Worm (Caenorhabditis elegans) whole organism, young adult: ENCODE results near the gene wrb-1.
A peak's percentile ranks its signal among the peaks of the same experiment; 100 is the strongest.

Source experiments
- B0019.2 ChIP-seq: fragments of 200-800 bp; sonication (Bioruptor generic); conservative IDR thresholded peaks from 2 replicates; pipeline ENCODE4 v1.3.6; 2022; ENCODE audit warnings: missing genetic modification reagents, missing genetic modification characterization, missing compliant biosample characterization
- B0261.1 ChIP-seq: sonication (generic microtip); optimal IDR thresholded peaks from 2 replicates; lab custom pipeline; 2016; ENCODE audit warnings: mild to moderate bottlenecking, missing genetic modification characterization, moderate library complexity, missing compliant biosample characterization
- B0336.3 ChIP-seq: fragments of 200-800 bp; sonication (Bioruptor generic); IDR thresholded peaks from 2 replicates; pipeline ENCODE4 v1.3.6; 2022; ENCODE audit warnings: missing genetic modification characterization, missing compliant biosample characterization
- F10E7.11 ChIP-seq: sonication (generic microtip); optimal IDR thresholded peaks from 2 replicates; lab custom pipeline; 2017; ENCODE audit warnings: mild to moderate bottlenecking, missing genetic modification characterization, moderate library complexity, missing compliant biosample characterization
- F23B12.7 ChIP-seq: sonication (generic microtip); optimal IDR thresholded peaks from 2 replicates; lab custom pipeline; 2017; ENCODE audit warnings: missing genetic modification characterization, mild to moderate bottlenecking, missing compliant biosample characterization, antibody characterized with exemption, moderate library complexity; ENCODE audit not compliant: insufficient read depth
- F57A8.1 ChIP-seq: fragments of 200-800 bp; sonication (Bioruptor generic); optimal IDR thresholded peaks from 2 replicates; lab custom pipeline; 2018; ENCODE audit warnings: mild to moderate bottlenecking, missing genetic modification characterization, moderate library complexity, missing compliant biosample characterization
- F57C9.4 ChIP-seq: sonication (generic microtip); optimal IDR thresholded peaks from 2 replicates; lab custom pipeline; 2017; ENCODE audit warnings: mild to moderate bottlenecking, missing genetic modification characterization, missing compliant biosample characterization
- T26A5.8 ChIP-seq: sonication (generic microtip); optimal IDR thresholded peaks from 2 replicates; lab custom pipeline; 2016; ENCODE audit warnings: missing genetic modification characterization, missing compliant biosample characterization
- Y53G8AR.9 ChIP-seq: fragments of 200-800 bp; sonication (Bioruptor generic); conservative IDR thresholded peaks from 2 replicates; pipeline ENCODE4 v1.3.6; 2022; ENCODE audit warnings: missing genetic modification reagents, missing genetic modification characterization, missing compliant biosample characterization
- Y56A3A.18 ChIP-seq: fragments of 200-800 bp; sonication (Bioruptor generic); IDR thresholded peaks from 2 replicates; pipeline ENCODE4 v1.3.6; 2022; ENCODE audit warnings: missing genetic modification reagents, missing genetic modification characterization, missing compliant biosample characterization
- Y67H2A.10 ChIP-seq: fragments of 200-800 bp; sonication (Bioruptor generic); conservative IDR thresholded peaks from 2 replicates; pipeline ENCODE4 v1.3.6; 2022; ENCODE audit warnings: missing genetic modification reagents, missing genetic modification characterization, missing compliant biosample characterization
- Y79H2A.3 ChIP-seq: fragments of 200-800 bp; sonication (Bioruptor generic); conservative IDR thresholded peaks from 2 replicates; pipeline ENCODE4 v1.3.6; 2022; ENCODE audit warnings: missing genetic modification reagents, missing genetic modification characterization, missing compliant biosample characterization
- akir-1 ChIP-seq: fragments of 200-800 bp; sonication (Bioruptor generic); optimal IDR thresholded peaks from 2 replicates; lab custom pipeline; 2018; ENCODE audit warnings: mild to moderate bottlenecking, missing genetic modification characterization, moderate library complexity, missing compliant biosample characterization
- aptf-2 ChIP-seq: fragments of 200-800 bp; sonication (Bioruptor generic); conservative IDR thresholded peaks from 2 replicates; pipeline ENCODE4 v1.3.6; 2022; ENCODE audit warnings: missing genetic modification reagents, missing genetic modification characterization, missing compliant biosample characterization
- attf-5 ChIP-seq: fragments of 200-800 bp; sonication (Bioruptor generic); optimal IDR thresholded peaks from 2 replicates; lab custom pipeline; 2018; ENCODE audit warnings: mild to moderate bottlenecking, missing genetic modification characterization, missing compliant biosample characterization
- bed-1 ChIP-seq: fragments of 200-800 bp; sonication (Bioruptor generic); IDR thresholded peaks from 2 replicates; pipeline ENCODE4 v1.3.6; 2022; ENCODE audit warnings: missing genetic modification reagents, missing genetic modification characterization, missing compliant biosample characterization
- ccch-3 ChIP-seq: fragments of 200-800 bp; sonication (Bioruptor generic); optimal IDR thresholded peaks from 2 replicates; lab custom pipeline; 2018; ENCODE audit warnings: mild to moderate bottlenecking, missing genetic modification characterization, missing compliant biosample characterization
- ceh-27 ChIP-seq: fragments of 200-800 bp; sonication (Bioruptor generic); optimal IDR thresholded peaks from 2 replicates; lab custom pipeline; 2018; ENCODE audit warnings: mild to moderate bottlenecking, missing genetic modification characterization, moderate library complexity, missing compliant biosample characterization
- ceh-79 ChIP-seq: sonication (generic microtip); optimal IDR thresholded peaks from 2 replicates; lab custom pipeline; 2017; ENCODE audit warnings: mild to moderate bottlenecking, missing genetic modification characterization, missing compliant biosample characterization
- egl-44 ChIP-seq: fragments of 200-800 bp; sonication (Bioruptor generic); IDR thresholded peaks from 2 replicates; pipeline ENCODE4 v1.3.6; 2022; ENCODE audit warnings: missing genetic modification reagents, missing genetic modification characterization, missing compliant biosample characterization
- ekl-4 ChIP-seq: fragments of 200-800 bp; sonication (Bioruptor generic); IDR thresholded peaks from 2 replicates; pipeline ENCODE4 v1.3.6; 2022; ENCODE audit warnings: missing genetic modification reagents, missing genetic modification characterization, missing compliant biosample characterization
- fkh-3 ChIP-seq: sonication (generic microtip); optimal IDR thresholded peaks from 2 replicates; lab custom pipeline; 2016; ENCODE audit warnings: mild to moderate bottlenecking, missing genetic modification characterization, missing compliant biosample characterization
- him-1 ChIP-seq: sonication (generic microtip); optimal IDR thresholded peaks from 2 replicates; lab custom pipeline; 2016; ENCODE audit warnings: missing genotype, missing genetic modification reagents, missing genetic modification characterization, missing compliant biosample characterization
- hlh-12 ChIP-seq: sonication (generic microtip); optimal IDR thresholded peaks from 2 replicates; lab custom pipeline; 2016; ENCODE audit warnings: missing genetic modification characterization, missing compliant biosample characterization
- hmg-1.2 ChIP-seq: fragments of 200-800 bp; sonication (Bioruptor generic); IDR thresholded peaks from 2 replicates; pipeline ENCODE4 v1.3.6; 2022; ENCODE audit warnings: missing genetic modification reagents, missing genetic modification characterization, missing compliant biosample characterization
- hmg-20 ChIP-seq: fragments of 200-800 bp; sonication (Bioruptor generic); IDR thresholded peaks from 2 replicates; pipeline ENCODE4 v1.3.6; 2022; ENCODE audit warnings: missing genetic modification reagents, missing genetic modification characterization, missing compliant biosample characterization
- hrde-1 ChIP-seq: sonication (generic microtip); optimal IDR thresholded peaks from 2 replicates; lab custom pipeline; 2016; ENCODE audit warnings: missing genetic modification characterization, mild to moderate bottlenecking, missing compliant biosample characterization, moderate library complexity, missing genotype, missing genetic modification reagents, borderline replicate concordance
- lin-35 ChIP-seq, 3 experiments: fragments of 150-350 bp in 2 of 3; sonication (generic microtip) in 1 of 3; optimal IDR thresholded peaks; 2 replicates each; lab custom pipeline; 2014 to 2018; ENCODE audit warnings: missing biosample characterization in 3 of 3, missing genetic modification characterization in 3 of 3, missing genetic modification reagents in 3 of 3
- lin-54 ChIP-seq: fragments of 200-800 bp; sonication (Bioruptor generic); optimal IDR thresholded peaks from 2 replicates; lab custom pipeline; 2018; ENCODE audit warnings: mild to moderate bottlenecking, missing genetic modification characterization, missing compliant biosample characterization
- lsl-1 ChIP-seq: fragments of 200-800 bp; sonication (Bioruptor generic); optimal IDR thresholded peaks from 2 replicates; lab custom pipeline; 2018; ENCODE audit warnings: mild to moderate bottlenecking, missing genetic modification characterization, moderate library complexity, missing compliant biosample characterization
- lsy-27 ChIP-seq: sonication (generic microtip); optimal IDR thresholded peaks from 2 replicates; lab custom pipeline; 2017; ENCODE audit warnings: missing genetic modification characterization, mild to moderate bottlenecking, missing compliant biosample characterization, antibody characterized with exemption, missing genotype, borderline replicate concordance; ENCODE audit not compliant: insufficient read depth
- madf-3 ChIP-seq: fragments of 200-800 bp; sonication (Bioruptor generic); IDR thresholded peaks from 2 replicates; pipeline ENCODE4 v1.3.6; 2022; ENCODE audit warnings: missing genetic modification reagents, missing genetic modification characterization, missing compliant biosample characterization
- mel-28 ChIP-seq: sonication (generic microtip); optimal IDR thresholded peaks from 2 replicates; lab custom pipeline; 2016; ENCODE audit warnings: borderline replicate concordance, mild to moderate bottlenecking, missing genetic modification characterization, missing compliant biosample characterization
- mes-4 ChIP-seq: sonication (generic microtip); optimal IDR thresholded peaks from 2 replicates; lab custom pipeline; 2016; ENCODE audit warnings: missing genotype, missing genetic modification characterization, missing compliant biosample characterization
- mxl-1 ChIP-seq: sonication (generic microtip); optimal IDR thresholded peaks from 2 replicates; lab custom pipeline; 2016; ENCODE audit warnings: missing genetic modification characterization, missing compliant biosample characterization
- nfya-1 ChIP-seq: sonication (generic microtip); optimal IDR thresholded peaks from 2 replicates; lab custom pipeline; 2017; ENCODE audit warnings: antibody characterized with exemption, missing compliant biosample characterization, missing genetic modification characterization, borderline replicate concordance; ENCODE audit not compliant: insufficient read depth
- nfya-2 ChIP-seq: fragments of 200-800 bp; sonication (Bioruptor generic); IDR thresholded peaks from 2 replicates; pipeline ENCODE4 v1.3.6; 2022; ENCODE audit warnings: missing genetic modification reagents, missing genetic modification characterization, missing compliant biosample characterization
- nhr-80 ChIP-seq: sonication (generic microtip); optimal IDR thresholded peaks from 2 replicates; lab custom pipeline; 2016; ENCODE audit warnings: missing genetic modification characterization, missing compliant biosample characterization
- sea-2 ChIP-seq: fragments of 200-800 bp; sonication (Bioruptor generic); IDR thresholded peaks from 2 replicates; pipeline ENCODE4 v1.3.6; 2022; ENCODE audit warnings: missing genetic modification characterization, missing compliant biosample characterization
- snpc-1.1 ChIP-seq: sonication (generic microtip); optimal IDR thresholded peaks from 2 replicates; lab custom pipeline; 2017; ENCODE audit warnings: missing genetic modification characterization, mild to moderate bottlenecking, missing compliant biosample characterization, antibody characterized with exemption, moderate library complexity, missing genotype, missing genetic modification reagents; ENCODE audit not compliant: insufficient read depth
- somi-1 ChIP-seq: fragments of 200-800 bp; sonication (Bioruptor generic); optimal IDR thresholded peaks from 2 replicates; lab custom pipeline; 2018; ENCODE audit warnings: mild to moderate bottlenecking, missing genetic modification characterization, missing compliant biosample characterization
- sptf-2 ChIP-seq: fragments of 200-800 bp; sonication (Bioruptor generic); optimal IDR thresholded peaks from 2 replicates; lab custom pipeline; 2018; ENCODE audit warnings: mild to moderate bottlenecking, missing genetic modification characterization, missing compliant biosample characterization
- tbx-9 ChIP-seq: sonication (generic microtip); optimal IDR thresholded peaks from 2 replicates; lab custom pipeline; 2016; ENCODE audit warnings: borderline replicate concordance, missing genetic modification characterization, inconsistent platforms, missing compliant biosample characterization
- tlf-1 ChIP-seq: fragments of 200-800 bp; sonication (Bioruptor generic); optimal IDR thresholded peaks from 2 replicates; lab custom pipeline; 2018; ENCODE audit warnings: mild to moderate bottlenecking, missing genetic modification characterization, missing compliant biosample characterization
- xnd-1 ChIP-seq: sonication (generic microtip); optimal IDR thresholded peaks from 2 replicates; lab custom pipeline; 2016; ENCODE audit warnings: missing genotype, missing genetic modification reagents, missing genetic modification characterization, missing compliant biosample characterization
- ztf-18 ChIP-seq: sonication (generic microtip); optimal IDR thresholded peaks from 2 replicates; lab custom pipeline; 2016; ENCODE audit warnings: missing genotype, mild to moderate bottlenecking, missing genetic modification characterization, missing compliant biosample characterization
- ztf-22 ChIP-seq: fragments of 200-800 bp; sonication (Bioruptor generic); optimal IDR thresholded peaks from 2 replicates; lab custom pipeline; 2018; ENCODE audit warnings: mild to moderate bottlenecking, missing genetic modification characterization, moderate library complexity, missing compliant biosample characterization
- ztf-3 ChIP-seq: fragments of 200-800 bp; sonication (Bioruptor generic); optimal IDR thresholded peaks from 2 replicates; lab custom pipeline; 2018; ENCODE audit warnings: mild to moderate bottlenecking, missing genetic modification characterization, missing compliant biosample characterization

wrb-1 gene

DNA sequence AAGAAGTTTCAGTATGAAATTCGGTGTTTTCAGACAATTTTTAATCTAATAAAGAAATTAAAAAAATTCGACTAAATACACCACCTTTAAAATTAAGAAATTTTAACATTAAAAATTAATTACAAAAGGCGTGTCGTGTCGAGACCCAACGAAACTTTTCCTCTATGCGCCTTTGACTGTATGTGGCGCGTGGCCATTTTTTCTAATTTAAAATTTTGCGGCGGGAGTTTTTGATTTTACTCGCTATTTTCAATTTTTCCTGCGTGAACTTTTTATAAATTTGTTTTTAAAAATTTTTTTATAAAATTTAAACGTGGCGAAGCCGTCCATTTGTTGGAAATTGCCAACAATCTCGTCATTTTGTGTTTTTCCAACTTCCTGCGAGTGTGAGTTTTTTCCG is 43.1 kb upstream of the wrb-1 start (continued):
- TF ChIP-seq sptf-2 (GFP tag; lab: Kevin White, UChicago) (no peak), lin-54 (GFP tag; lab: Kevin White, UChicago) (peak; percentile 76), Y53G8AR.9 (GFP tag; lab: Robert Waterston, UW) (peak; percentile 75), snpc-1.1 (tag; lab: Kevin White, UChicago) (peak; percentile 34), aptf-2 (GFP tag; lab: Robert Waterston, UW) (no peak), bed-1 (GFP tag; lab: Robert Waterston, UW) (no peak), Y56A3A.18 (GFP tag; lab: Robert Waterston, UW) (no peak), B0336.3 (GFP tag; lab: Robert Waterston, UW) (no peak; the same call in 1 of the 2 replicates), hmg-20 (no peak), him-1 (tag; lab: Kevin White, UChicago) (no peak), B0261.1 (tag; lab: Kevin White, UChicago) (no peak), hmg-1.2 (peak; percentile 37; the same call in 1 of the 2 replicates), tbx-9 (tag; lab: Kevin White, UChicago) (no peak), Y79H2A.3 (no peak), ceh-27 (GFP tag; lab: Kevin White, UChicago) (no peak), mes-4 (tag; lab: Kevin White, UChicago) (no peak), egl-44 (no peak), lsl-1 (GFP tag; lab: Kevin White, UChicago) (peak; percentile 94), nfya-2 (GFP tag; lab: Robert Waterston, UW) (no peak), somi-1 (GFP tag; lab: Kevin White, UChicago) (no peak), F10E7.11 (tag; lab: Kevin White, UChicago) (no peak), mel-28 (tag; lab: Kevin White, UChicago) (no peak), tlf-1 (peak; percentile 65), nhr-80 (tag; lab: Kevin White, UChicago) (no peak), sea-2 (no peak), madf-3 (GFP tag; lab: Robert Waterston, UW) (peak; percentile 29; the same call in 1 of the 2 replicates), F23B12.7 (tag; lab: Kevin White, UChicago) (no peak), ztf-3 (GFP tag; lab: Kevin White, UChicago) (no peak), ztf-18 (tag; lab: Kevin White, UChicago) (no peak), lin-35 (GFP tag; optimal IDR thresholded peaks at IDR 0.05; lab: Kevin White, UChicago) (peak in 1 of 3 experiments; percentile 10), ceh-79 (tag; lab: Kevin White, UChicago) (no peak), attf-5 (GFP tag; lab: Kevin White, UChicago) (no peak), hrde-1 (no peak), nfya-1 (tag; lab: Kevin White, UChicago) (no peak), Y67H2A.10 (GFP tag; lab: Robert Waterston, UW) (no peak), ztf-22 (no peak), F57A8.1 (GFP tag; lab: Kevin White, UChicago) (no peak), mxl-1 (tag; lab: Kevin White, UChicago) (no peak), T26A5.8 (tag; lab: Kevin White, UChicago) (no peak), ccch-3 (no peak), F57C9.4 (tag; lab: Kevin White, UChicago) (no peak), akir-1 (GFP tag; lab: Kevin White, UChicago) (no peak), lsy-27 (tag; lab: Kevin White, UChicago) (no peak), xnd-1 (tag; lab: Kevin White, UChicago) (peak; percentile 92), hlh-12 (tag; lab: Kevin White, UChicago) (no peak), ekl-4 (GFP tag; lab: Robert Waterston, UW) (0 out of 2 replicates have a peak, but pooled peaks have one; percentile 48), B0019.2 (peak; percentile 46; the same call in 1 of the 2 replicates), fkh-3 (tag; lab: Kevin White, UChicago) (no peak)
